Worm (Caenorhabditis elegans) whole organism, L4 larva: ENCODE measurements around the gene mam-6.

Experiments
- aha-1 ChIP-seq: fragments of 150-350 bp; peaks from one replicate; lab custom pipeline; 2014; ENCODE audit warnings: missing biosample characterization, missing genetic modification characterization
- lir-3 ChIP-seq: sonication (generic microtip); optimal IDR thresholded peaks from 2 replicates; lab custom pipeline; 2016; ENCODE audit warnings: mild to moderate bottlenecking, missing genetic modification characterization, missing compliant biosample characterization
- rbr-2 ChIP-seq: sonication (generic microtip); optimal IDR thresholded peaks from 2 replicates; lab custom pipeline; 2016; ENCODE audit warnings: missing genotype, missing genetic modification characterization, missing compliant biosample characterization

DNA sequence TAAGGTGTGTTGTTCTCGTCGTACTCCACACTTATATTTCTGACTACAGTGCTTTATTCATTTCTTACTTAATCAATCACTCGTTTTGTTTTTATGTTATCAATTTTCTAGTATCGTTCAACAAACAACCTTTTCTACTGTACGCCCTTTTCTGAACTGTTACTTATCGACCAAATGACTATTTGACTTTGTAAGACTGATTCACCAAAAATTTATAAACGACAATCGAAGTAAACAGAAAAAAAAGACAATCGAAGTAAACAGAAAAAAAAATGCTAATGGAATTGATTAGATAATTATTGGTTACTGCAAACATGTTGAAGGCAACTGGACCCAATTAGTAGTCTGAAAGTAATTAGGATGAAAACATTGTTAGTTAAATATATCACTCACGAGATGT lies 19.1 kb downstream of the mam-6 start:
- TF ChIP-seq aha-1 (tag; lab: Kevin White, UChicago) (no peak), lir-3 (no peak), rbr-2 (tag; lab: Kevin White, UChicago) (no peak)
